Fruit fly (Drosophila melanogaster) whole organism, prepupa: Measurements from ENCODE around the gene RpL36A.

Experiments used
- CG10631 ChIP-seq: fragments of 200-800 bp; sonication (Bioruptor generic); optimal IDR thresholded peaks from 2 replicates; lab custom pipeline; 2016; ENCODE audit warnings: missing biosample characterization, missing genetic modification characterization
- CG11294 ChIP-seq: fragments of 200-800 bp; sonication (Bioruptor generic); IDR thresholded peaks from 2 replicates; pipeline ENCODE4 v1.3.6; 2022; ENCODE audit warnings: missing biosample characterization, missing genetic modification characterization
- CG11762 ChIP-seq: fragments of 200-800 bp; sonication (Bioruptor generic); optimal IDR thresholded peaks from 3 replicates; lab custom pipeline; 2016; ENCODE audit warnings: missing biosample characterization, missing genetic modification characterization; ENCODE audit not compliant: insufficient read depth
- CG15336 ChIP-seq: fragments of 200-800 bp; sonication (Bioruptor generic); IDR thresholded peaks from 2 replicates; pipeline ENCODE4 v1.3.6; 2022; ENCODE audit warnings: missing biosample characterization, missing genetic modification characterization
- CG1621 ChIP-seq: fragments of 200-800 bp; sonication (Bioruptor generic); optimal IDR thresholded peaks from 3 replicates; lab custom pipeline; 2018; ENCODE audit warnings: missing biosample characterization, mild to moderate bottlenecking, missing genetic modification characterization
- CG16779 ChIP-seq: fragments of 200-800 bp; sonication (Bioruptor generic); optimal IDR thresholded peaks from 3 replicates; lab custom pipeline; 2017; ENCODE audit warnings: missing biosample characterization, mild to moderate bottlenecking, missing genetic modification characterization
- CG32006 ChIP-seq: fragments of 200-800 bp; sonication (Bioruptor generic); optimal IDR thresholded peaks from 3 replicates; lab custom pipeline; 2017; ENCODE audit warnings: missing biosample characterization, mild to moderate bottlenecking, missing genetic modification characterization
- CG34406 ChIP-seq: fragments of 200-800 bp; sonication (Bioruptor generic); optimal IDR thresholded peaks from 3 replicates; lab custom pipeline; 2016; ENCODE audit warnings: missing biosample characterization, missing genetic modification characterization
- CG3919 ChIP-seq: fragments of 200-800 bp; sonication (Bioruptor generic); optimal IDR thresholded peaks from 3 replicates; lab custom pipeline; 2016; ENCODE audit warnings: missing biosample characterization, missing genetic modification characterization
- CG6163 ChIP-seq: fragments of 200-800 bp; sonication (Bioruptor generic); IDR thresholded peaks from 3 replicates; pipeline ENCODE4 v1.3.6; 2022; ENCODE audit warnings: missing biosample characterization, missing genetic modification characterization
- CG6276 ChIP-seq: fragments of 200-800 bp; sonication (Bioruptor generic); optimal IDR thresholded peaks from 2 replicates; lab custom pipeline; 2017; ENCODE audit warnings: missing biosample characterization, mild to moderate bottlenecking, missing genetic modification characterization
- CG6854 ChIP-seq: fragments of 200-800 bp; sonication (Bioruptor generic); optimal IDR thresholded peaks from 2 replicates; lab custom pipeline; 2017; ENCODE audit warnings: missing biosample characterization, mild to moderate bottlenecking, missing genetic modification characterization
- CG8119 ChIP-seq: fragments of 200-800 bp; sonication (Bioruptor generic); IDR thresholded peaks from 3 replicates; pipeline ENCODE4 v1.3.6; 2022; ENCODE audit warnings: missing biosample characterization, missing genetic modification characterization
- CG8319 ChIP-seq: fragments of 200-800 bp; sonication (Bioruptor generic); optimal IDR thresholded peaks from 3 replicates; lab custom pipeline; 2016; ENCODE audit warnings: missing biosample characterization, missing genetic modification characterization
- Eip75B ChIP-seq: fragments of 200-800 bp; sonication (Bioruptor generic); optimal IDR thresholded peaks from 3 replicates; lab custom pipeline; 2016; ENCODE audit warnings: missing biosample characterization, missing genetic modification characterization
- Ets21C ChIP-seq: fragments of 200-800 bp; sonication (Bioruptor generic); optimal IDR thresholded peaks from 3 replicates; lab custom pipeline; 2016; ENCODE audit warnings: missing biosample characterization, missing genetic modification characterization
- Ets96B ChIP-seq: fragments of 200-800 bp; optimal IDR thresholded peaks from 2 replicates; lab custom pipeline; 2019; ENCODE audit warnings: missing biosample characterization, mild to moderate bottlenecking, missing genetic modification characterization, moderate library complexity
- Gug ChIP-seq: fragments of 200-800 bp; sonication (Bioruptor generic); IDR thresholded peaks from 2 replicates; pipeline ENCODE4 v1.3.6; 2022; ENCODE audit warnings: missing biosample characterization, missing genetic modification characterization
- Hr39 ChIP-seq: fragments of 200-800 bp; sonication (Bioruptor generic); optimal IDR thresholded peaks from 2 replicates; lab custom pipeline; 2016; ENCODE audit warnings: missing biosample characterization, missing genetic modification characterization
- Hr4 ChIP-seq: fragments of 200-800 bp; sonication (Bioruptor generic); optimal IDR thresholded peaks from 3 replicates; lab custom pipeline; 2016; ENCODE audit warnings: missing biosample characterization, missing genetic modification characterization
- Met ChIP-seq: fragments of 200-800 bp; sonication (Bioruptor generic); optimal IDR thresholded peaks from 3 replicates; lab custom pipeline; 2016; ENCODE audit warnings: missing biosample characterization, missing genetic modification characterization
- OdsH ChIP-seq: fragments of 200-800 bp; sonication (Bioruptor generic); optimal IDR thresholded peaks from 3 replicates; lab custom pipeline; 2016; ENCODE audit warnings: missing biosample characterization, missing genetic modification characterization
- Sox102F ChIP-seq: fragments of 200-800 bp; sonication (Bioruptor generic); optimal IDR thresholded peaks from 2 replicates; lab custom pipeline; 2016; ENCODE audit warnings: missing biosample characterization, mild to moderate bottlenecking, missing genetic modification characterization
- Sox14 ChIP-seq: fragments of 200-800 bp; sonication (Bioruptor generic); optimal IDR thresholded peaks from 3 replicates; lab custom pipeline; 2016; ENCODE audit warnings: missing biosample characterization, missing genetic modification characterization
- Sox15 ChIP-seq: fragments of 200-800 bp; sonication (Bioruptor generic); optimal IDR thresholded peaks from 3 replicates; lab custom pipeline; 2016; ENCODE audit warnings: missing biosample characterization, missing genetic modification characterization
- cyc ChIP-seq: fragments of 200-800 bp; sonication (Bioruptor generic); optimal IDR thresholded peaks from 3 replicates; lab custom pipeline; 2016; ENCODE audit warnings: missing biosample characterization, missing genetic modification characterization
- dsx ChIP-seq: fragments of 200-800 bp; optimal IDR thresholded peaks from 3 replicates; lab custom pipeline; 2019; ENCODE audit warnings: missing biosample characterization, mild to moderate bottlenecking, missing genetic modification characterization, moderate library complexity; ENCODE audit not compliant: poor library complexity, severe bottlenecking
- eg ChIP-seq: fragments of 200-800 bp; sonication (Bioruptor generic); IDR thresholded peaks from 3 replicates; pipeline ENCODE4 v1.3.6; 2022; ENCODE audit warnings: missing biosample characterization, missing genetic modification characterization
- fd85E ChIP-seq: fragments of 200-800 bp; sonication (Bioruptor generic); optimal IDR thresholded peaks from 3 replicates; lab custom pipeline; 2016; ENCODE audit warnings: missing biosample characterization, missing genetic modification characterization
- fkh ChIP-seq: fragments of 200-800 bp; sonication (Bioruptor generic); optimal IDR thresholded peaks from 3 replicates; lab custom pipeline; 2017; ENCODE audit warnings: missing biosample characterization, mild to moderate bottlenecking, missing genetic modification characterization, moderate library complexity
- lz ChIP-seq: fragments of 200-800 bp; sonication (Bioruptor generic); optimal IDR thresholded peaks from 3 replicates; lab custom pipeline; 2016; ENCODE audit warnings: missing biosample characterization, missing genetic modification characterization
- net ChIP-seq: fragments of 200-800 bp; sonication (Bioruptor generic); optimal IDR thresholded peaks from 3 replicates; lab custom pipeline; 2016; ENCODE audit warnings: missing biosample characterization, missing genetic modification characterization
- spab ChIP-seq: fragments of 200-800 bp; sonication (Bioruptor generic); optimal IDR thresholded peaks from 2 replicates; lab custom pipeline; 2017; ENCODE audit warnings: missing biosample characterization, mild to moderate bottlenecking, missing genetic modification characterization, missing genetic modification reagents
- ss ChIP-seq, 2 experiments: fragments of 200-800 bp; sonication (Bioruptor generic); optimal IDR thresholded peaks; 2 replicates in 1 of 2; 3 replicates in 1 of 2; lab custom pipeline; 2017 to 2018; ENCODE audit warnings: mild to moderate bottlenecking in 2 of 2, missing biosample characterization in 2 of 2, missing genetic modification characterization in 2 of 2, moderate library complexity in 1 of 2
- svp ChIP-seq: fragments of 200-800 bp; sonication (Bioruptor generic); peaks from one replicate; lab custom pipeline; 2016; ENCODE audit warnings: missing biosample characterization, missing genetic modification characterization
- vri ChIP-seq: fragments of 200-800 bp; sonication (Bioruptor generic); optimal IDR thresholded peaks from 3 replicates; lab custom pipeline; 2016; ENCODE audit warnings: missing biosample characterization, mild to moderate bottlenecking, missing genetic modification characterization

The RpL36A gene

dm6 chr2L:8088025-8088789 lies 45.5 kb upstream of the RpL36A start (continued):
- peak; percentile 14 for TF ChIP-seq Hr39 (GFP tag; lab: Kevin White, UChicago)
- TF ChIP-seq CG10631 = no peak
- TF ChIP-seq CG8319 (GFP tag; lab: Kevin White, UChicago) = no peak
- no peak for TF ChIP-seq dsx
- TF ChIP-seq eg (GFP tag; lab: Robert Waterston, UW) = peak; percentile 33; the same call in 1 of the 3 replicates

dm6 chr2L:8087468-8087789 lies 44.7 kb upstream of the RpL36A start:
- no peak for TF ChIP-seq CG6276
- TF ChIP-seq CG16779 = no peak
- TF ChIP-seq Ets96B (tag; lab: Kevin White, UChicago) = no peak
- no peak for TF ChIP-seq Hr39 (GFP tag; lab: Kevin White, UChicago)
- TF ChIP-seq CG8119 (GFP tag; lab: Robert Waterston, UW) = no peak
- no peak for TF ChIP-seq eg (GFP tag; lab: Robert Waterston, UW)
- TF ChIP-seq Sox14 (GFP tag; lab: Kevin White, UChicago) = no peak
- TF ChIP-seq CG1621 (tag; lab: Kevin White, UChicago) = no peak
- TF ChIP-seq Gug (GFP tag; lab: Robert Waterston, UW) = no peak

- peak; percentile 50 for TF ChIP-seq CG32006 (GFP tag; lab: Kevin White, UChicago)
- peak; percentile 61 for TF ChIP-seq fkh (GFP tag; lab: Kevin White, UChicago)
- TF ChIP-seq vri (GFP tag; lab: Kevin White, UChicago) = peak; percentile 65
- peak; percentile 33 for TF ChIP-seq Hr4 (GFP tag; lab: Kevin White, UChicago)
- TF ChIP-seq Sox102F (GFP tag; lab: Kevin White, UChicago) = no peak
Measured at dm6 chr2L:8086736-8087467, 44.2 kb upstream of the RpL36A start.

- TF ChIP-seq svp (GFP tag; lab: Kevin White, UChicago) (peak; percentile 36), Sox14 (GFP tag; lab: Kevin White, UChicago) (no peak)
Measured at dm6 chr2L:8085466-8086164, 42.9 kb upstream of the RpL36A start.

- TF ChIP-seq OdsH (GFP tag; lab: Kevin White, UChicago) (no peak), CG8119 (GFP tag; lab: Robert Waterston, UW) (no peak), Sox102F (GFP tag; lab: Kevin White, UChicago) (no peak), CG3919 (GFP tag; lab: Kevin White, UChicago) (no peak), Ets21C (no peak), CG11294 (no peak), fd85E (GFP tag; lab: Kevin White, UChicago) (no peak), CG34406 (GFP tag; lab: Kevin White, UChicago) (no peak), Met (GFP tag; lab: Kevin White, UChicago) (no peak), Hr39 (GFP tag; lab: Kevin White, UChicago) (peak; percentile 9), Sox14 (GFP tag; lab: Kevin White, UChicago) (peak; percentile 2), CG16779 (no peak), lz (GFP tag; lab: Kevin White, UChicago) (no peak), CG6854 (GFP tag; lab: Kevin White, UChicago) (peak; percentile 4), net (GFP tag; lab: Kevin White, UChicago) (no peak), CG6163 (no peak; the same call in 1 of the 3 replicates), Hr4 (GFP tag; lab: Kevin White, UChicago) (peak; percentile 19), cyc (GFP tag; lab: Kevin White, UChicago) (no peak), CG8319 (GFP tag; lab: Kevin White, UChicago) (no peak), CG11762 (GFP tag; lab: Kevin White, UChicago) (no peak), CG6276 (no peak), ss (GFP tag; optimal IDR thresholded peaks at IDR 0.05; lab: Kevin White, UChicago) (peak in 1 of 2 experiments; percentile 30), Gug (GFP tag; lab: Robert Waterston, UW) (no peak), spab (GFP tag; lab: Kevin White, UChicago) (no peak), CG15336 (GFP tag; lab: Robert Waterston, UW) (no peak), Eip75B (GFP tag; lab: Kevin White, UChicago) (no peak), Sox15 (no peak), CG32006 (GFP tag; lab: Kevin White, UChicago) (peak; percentile 64)
Measured at dm6 chr2L:8084349-8085203, 41.9 kb upstream of the RpL36A start.
